Fruit fly (Drosophila melanogaster): ENCODE measurements around the gene Gnpnat.

- TF ChIP-seq CG9705 (GFP tag; optimal IDR thresholded peaks at IDR 0.05): no peak
- TF ChIP-seq br (GFP tag; optimal IDR thresholded peaks at IDR 0.05): no peak
- TF ChIP-seq ey (GFP tag; optimal IDR thresholded peaks at IDR 0.05): no peak
- no peak for TF ChIP-seq rgr (GFP tag; optimal IDR thresholded peaks at IDR 0.05)
- no peak for TF ChIP-seq fru (GFP tag; optimal IDR thresholded peaks at IDR 0.05)
- no peak for TF ChIP-seq dsf (GFP tag; optimal IDR thresholded peaks at IDR 0.05; ENCODE audit: borderline replicate concordance)
- TF ChIP-seq Sp1 (GFP tag; optimal IDR thresholded peaks at IDR 0.05): no peak
- TF ChIP-seq Hr83 (GFP tag; optimal IDR thresholded peaks at IDR 0.05; ENCODE audit: poor library complexity, severe bottlenecking): no peak
- no peak for TF ChIP-seq dmrt93B (GFP tag; optimal IDR thresholded peaks at IDR 0.05)
Measured at dm6 chr3R:29790183-29790582, 52.1 kb downstream of the Gnpnat start.
